Worm (Caenorhabditis elegans) whole organism, L3 larva: ENCODE data around the gene daam-1.

Source experiments
- fos-1 ChIP-seq: fragments of 150-350 bp; optimal IDR thresholded peaks from 2 replicates; lab custom pipeline; 2014; ENCODE audit warnings: missing biosample characterization, missing genetic modification characterization
- nhr-12 ChIP-seq: fragments of 150-350 bp; optimal IDR thresholded peaks from 2 replicates; lab custom pipeline; 2014; ENCODE audit warnings: missing biosample characterization, missing genetic modification characterization
- nhr-76 ChIP-seq: fragments of 150-350 bp; sonication (generic microtip); optimal IDR thresholded peaks from 5 replicates; lab custom pipeline; 2014; ENCODE audit warnings: missing biosample characterization, missing genetic modification characterization
- pqm-1 ChIP-seq: fragments of 150-350 bp; optimal IDR thresholded peaks from 2 replicates; lab custom pipeline; 2017; ENCODE audit warnings: missing biosample characterization, missing genetic modification characterization, inconsistent platforms
- tbx-2 ChIP-seq: sonication (generic microtip); optimal IDR thresholded peaks from 2 replicates; lab custom pipeline; 2016; ENCODE audit warnings: mild to moderate bottlenecking, missing genetic modification characterization, missing compliant biosample characterization
- unc-39 ChIP-seq: sonication (generic microtip); optimal IDR thresholded peaks from 4 replicates; lab custom pipeline; 2017; ENCODE audit warnings: missing biosample characterization, missing genetic modification characterization
- unc-62 ChIP-seq: fragments of 150-350 bp; sonication (generic microtip); optimal IDR thresholded peaks from 4 replicates; lab custom pipeline; 2014; ENCODE audit warnings: missing biosample characterization, missing genetic modification reagents, missing genetic modification characterization
- zag-1 ChIP-seq: fragments of 150-350 bp; optimal IDR thresholded peaks from 2 replicates; lab custom pipeline; 2014; ENCODE audit warnings: missing biosample characterization, missing genetic modification characterization

- TF ChIP-seq zag-1 (no peak), nhr-76 (tag; lab: Kevin White, UChicago) (no peak), tbx-2 (tag; lab: Kevin White, UChicago) (no peak), unc-39 (no peak), fos-1 (tag; lab: Kevin White, UChicago) (no peak), unc-62 (GFP tag; lab: Kevin White, UChicago) (no peak), pqm-1 (tag; lab: Kevin White, UChicago) (no peak), nhr-12 (tag; lab: Kevin White, UChicago) (no peak)
Measured at ce11 chrV:83732-84131, at the start of gene daam-1.
